Fruit fly (Drosophila melanogaster) whole organism, embryonic: ENCODE results near the gene CG32847.
A peak's percentile ranks its signal among the peaks of the same experiment; 100 is the strongest.

ENCODE experiments used
- Bdp1 ChIP-seq: fragments of 200-800 bp; sonication (Bioruptor generic); optimal IDR thresholded peaks from 3 replicates; lab custom pipeline; 2016; ENCODE audit warnings: missing biosample characterization, missing genetic modification characterization
- CG10274 ChIP-seq: fragments of 200-800 bp; sonication (Bioruptor generic); optimal IDR thresholded peaks from 3 replicates; lab custom pipeline; 2017; ENCODE audit warnings: missing biosample characterization, mild to moderate bottlenecking, missing genetic modification characterization
- CG10959 ChIP-seq: fragments of 200-800 bp; sonication (Bioruptor generic); IDR thresholded peaks from 2 replicates; pipeline ENCODE4 v1.3.6; 2022; ENCODE audit warnings: missing biosample characterization, missing genetic modification characterization
- CG11085 ChIP-seq: fragments of 200-800 bp; sonication (Bioruptor generic); IDR thresholded peaks from 2 replicates; pipeline ENCODE4 v1.3.6; 2022; ENCODE audit warnings: missing biosample characterization, missing genetic modification characterization
- CG12071 ChIP-seq: fragments of 200-800 bp; sonication (Bioruptor generic); optimal IDR thresholded peaks from 3 replicates; lab custom pipeline; 2018; ENCODE audit warnings: missing biosample characterization, mild to moderate bottlenecking, missing genetic modification characterization
- CG12236 ChIP-seq: fragments of 200-800 bp; sonication (Bioruptor generic); optimal IDR thresholded peaks from 2 replicates; lab custom pipeline; 2016; ENCODE audit warnings: missing biosample characterization, missing genetic modification characterization
- CG12659 ChIP-seq: fragments of 200-800 bp; sonication (Bioruptor generic); optimal IDR thresholded peaks from 3 replicates; lab custom pipeline; 2017; ENCODE audit warnings: mild to moderate bottlenecking, missing biosample characterization, missing genetic modification reagents, missing genetic modification characterization
- CG14710 ChIP-seq: fragments of 200-800 bp; sonication (Bioruptor generic); optimal IDR thresholded peaks from 3 replicates; lab custom pipeline; 2019; ENCODE audit warnings: missing biosample characterization, mild to moderate bottlenecking, missing genetic modification characterization, moderate library complexity
- CG15601 ChIP-seq: fragments of 200-800 bp; sonication (Bioruptor generic); optimal IDR thresholded peaks from 3 replicates; lab custom pipeline; 2019; ENCODE audit warnings: missing biosample characterization, mild to moderate bottlenecking, missing genetic modification characterization, moderate library complexity
- CG16863 ChIP-seq: fragments of 200-800 bp; sonication (Bioruptor generic); optimal IDR thresholded peaks from 3 replicates; lab custom pipeline; 2016; ENCODE audit warnings: missing biosample characterization, missing genetic modification characterization
- CG17829 ChIP-seq: fragments of 200-800 bp; optimal IDR thresholded peaks from 2 replicates; lab custom pipeline; 2019; ENCODE audit warnings: missing biosample characterization, mild to moderate bottlenecking, missing genetic modification characterization, moderate library complexity
- CG18599 ChIP-seq: fragments of 200-800 bp; sonication (Bioruptor generic); optimal IDR thresholded peaks from 3 replicates; lab custom pipeline; 2017; ENCODE audit warnings: missing biosample characterization, missing genetic modification characterization, mild to moderate bottlenecking, moderate library complexity, missing genetic modification reagents
- CG2889 ChIP-seq: fragments of 200-800 bp; sonication (Bioruptor generic); IDR thresholded peaks from 3 replicates; pipeline ENCODE4 v1.3.6; 2022; ENCODE audit warnings: missing biosample characterization, missing genetic modification characterization
- CG31224 ChIP-seq: fragments of 200-800 bp; sonication (Bioruptor generic); IDR thresholded peaks from 2 replicates; pipeline ENCODE4 v1.3.6; 2022; ENCODE audit warnings: missing biosample characterization, missing genetic modification characterization
- CG33557 ChIP-seq: fragments of 200-800 bp; sonication (Bioruptor generic); optimal IDR thresholded peaks from 2 replicates; lab custom pipeline; 2019; ENCODE audit warnings: missing biosample characterization, mild to moderate bottlenecking, missing genetic modification characterization, moderate library complexity
- CG5953 ChIP-seq: fragments of 200-800 bp; sonication (Bioruptor generic); IDR thresholded peaks from 2 replicates; pipeline ENCODE4 v1.3.6; 2022; ENCODE audit warnings: missing biosample characterization, missing genetic modification characterization
- CG7839 ChIP-seq: fragments of 200-800 bp; sonication (Bioruptor generic); optimal IDR thresholded peaks from 3 replicates; lab custom pipeline; 2018; ENCODE audit warnings: missing biosample characterization, mild to moderate bottlenecking, missing genetic modification characterization, moderate library complexity
- CG8388 ChIP-seq: fragments of 200-800 bp; sonication (Bioruptor generic); optimal IDR thresholded peaks from 2 replicates; lab custom pipeline; 2019; ENCODE audit warnings: missing biosample characterization, mild to moderate bottlenecking, missing genetic modification characterization, moderate library complexity
- CG9609 ChIP-seq: fragments of 200-800 bp; sonication (Bioruptor generic); optimal IDR thresholded peaks from 3 replicates; lab custom pipeline; 2016; ENCODE audit warnings: missing biosample characterization, missing genetic modification characterization
- Chrac-16 ChIP-seq: fragments of 200-800 bp; sonication (Bioruptor generic); optimal IDR thresholded peaks from 3 replicates; lab custom pipeline; 2016; ENCODE audit warnings: missing biosample characterization, missing genetic modification characterization
- CoRest ChIP-seq: fragments of 200-800 bp; sonication (Bioruptor generic); optimal IDR thresholded peaks from 3 replicates; lab custom pipeline; 2018; ENCODE audit warnings: missing biosample characterization, mild to moderate bottlenecking, missing genetic modification characterization, moderate library complexity
- D19A ChIP-seq: fragments of 200-800 bp; optimal IDR thresholded peaks from 3 replicates; lab custom pipeline; 2019; ENCODE audit warnings: missing biosample characterization, mild to moderate bottlenecking, missing genetic modification characterization, moderate library complexity
- Dip3 ChIP-seq: fragments of 200-800 bp; sonication (Bioruptor generic); optimal IDR thresholded peaks from 3 replicates; lab custom pipeline; 2016; ENCODE audit warnings: missing biosample characterization, missing genetic modification characterization
- Doc2 ChIP-seq: fragments of 200-800 bp; sonication (Bioruptor generic); IDR thresholded peaks from 2 replicates; pipeline ENCODE4 v1.3.6; 2022; ENCODE audit warnings: missing biosample characterization, missing genetic modification characterization
- Drgx ChIP-seq: fragments of 200-800 bp; sonication (Bioruptor generic); IDR thresholded peaks from 2 replicates; pipeline ENCODE4 v1.3.6; 2022; ENCODE audit warnings: missing biosample characterization, missing genetic modification characterization
- Hey ChIP-seq: fragments of 200-800 bp; sonication (Bioruptor generic); optimal IDR thresholded peaks from 3 replicates; lab custom pipeline; 2018; ENCODE audit warnings: missing biosample characterization, mild to moderate bottlenecking, missing genetic modification characterization
- HmgZ ChIP-seq: fragments of 200-800 bp; sonication (Bioruptor generic); optimal IDR thresholded peaks from 2 replicates; lab custom pipeline; 2018; ENCODE audit warnings: missing biosample characterization, mild to moderate bottlenecking, missing genetic modification characterization
- Hsf ChIP-seq: fragments of 200-800 bp; sonication (Bioruptor generic); optimal IDR thresholded peaks from 3 replicates; lab custom pipeline; 2016; ENCODE audit warnings: missing biosample characterization, missing genetic modification characterization
- Kr ChIP-seq: fragments of 200-800 bp; sonication (Bioruptor generic); optimal IDR thresholded peaks from 2 replicates; lab custom pipeline; 2017; ENCODE audit warnings: missing biosample characterization, mild to moderate bottlenecking, missing genetic modification characterization
- Sry-δ ChIP-seq: fragments of 200-800 bp; sonication (Bioruptor generic); optimal IDR thresholded peaks from 2 replicates; lab custom pipeline; 2016; ENCODE audit warnings: missing biosample characterization, missing genetic modification characterization
- az2 ChIP-seq: fragments of 200-800 bp; sonication (Bioruptor generic); optimal IDR thresholded peaks from 3 replicates; lab custom pipeline; 2016; ENCODE audit warnings: missing biosample characterization, missing genetic modification characterization
- cas ChIP-seq: fragments of 200-800 bp; sonication (Bioruptor generic); IDR thresholded peaks from 2 replicates; pipeline ENCODE4 v1.3.6; 2022; ENCODE audit warnings: missing biosample characterization, missing genetic modification characterization
- chm ChIP-seq: fragments of 200-800 bp; sonication (Bioruptor generic); IDR thresholded peaks from 2 replicates; pipeline ENCODE4 v1.3.6; 2022; ENCODE audit warnings: missing biosample characterization, missing genetic modification characterization
- chn ChIP-seq: fragments of 200-800 bp; sonication (Bioruptor generic); optimal IDR thresholded peaks from 2 replicates; lab custom pipeline; 2016; ENCODE audit warnings: missing biosample characterization, missing genetic modification characterization
- dmrt11E ChIP-seq: fragments of 200-800 bp; sonication (Bioruptor generic); optimal IDR thresholded peaks from 3 replicates; lab custom pipeline; 2018; ENCODE audit warnings: missing biosample characterization, mild to moderate bottlenecking, missing genetic modification characterization, moderate library complexity
- exex ChIP-seq: fragments of 200-800 bp; sonication (Bioruptor generic); optimal IDR thresholded peaks from 4 replicates; lab custom pipeline; 2018; ENCODE audit warnings: missing biosample characterization, mild to moderate bottlenecking, missing genetic modification characterization, moderate library complexity
- fu2 ChIP-seq: fragments of 200-800 bp; sonication (Bioruptor generic); optimal IDR thresholded peaks from 2 replicates; lab custom pipeline; 2016; ENCODE audit warnings: missing biosample characterization, missing genetic modification characterization
- gem ChIP-seq: fragments of 200-800 bp; sonication (Bioruptor generic); optimal IDR thresholded peaks from 2 replicates; lab custom pipeline; 2019; ENCODE audit warnings: missing biosample characterization, mild to moderate bottlenecking, missing genetic modification characterization, moderate library complexity
- grn ChIP-seq: fragments of 200-800 bp; sonication (Bioruptor generic); optimal IDR thresholded peaks from 3 replicates; lab custom pipeline; 2017; ENCODE audit warnings: missing biosample characterization, missing genetic modification characterization
- hbn ChIP-seq: fragments of 200-800 bp; sonication (Bioruptor generic); IDR thresholded peaks from 2 replicates; pipeline ENCODE4 v1.3.6; 2022; ENCODE audit warnings: missing biosample characterization, missing genetic modification characterization; ENCODE audit not compliant: partially characterized antibody
- ind ChIP-seq: fragments of 200-800 bp; sonication (Bioruptor generic); optimal IDR thresholded peaks from 3 replicates; lab custom pipeline; 2016; ENCODE audit warnings: missing biosample characterization, missing genetic modification characterization
- jumu ChIP-seq: fragments of 200-800 bp; sonication (Bioruptor generic); optimal IDR thresholded peaks from 3 replicates; lab custom pipeline; 2016; ENCODE audit warnings: missing biosample characterization, missing genetic modification characterization
- lola ChIP-seq, 3 experiments: fragments of >200 bp in 2 of 3; fragments of 200-800 bp in 1 of 3; sonication (Bioruptor generic) in 1 of 3; optimal IDR thresholded peaks; 2 replicates each; lab custom pipeline; 2017 to 2019; ENCODE audit warnings: missing biosample characterization in 3 of 3, missing genetic modification characterization in 3 of 3, mild to moderate bottlenecking in 1 of 3, moderate library complexity in 1 of 3
- luna ChIP-seq: fragments of 200-800 bp; sonication (Bioruptor generic); optimal IDR thresholded peaks from 2 replicates; lab custom pipeline; 2016; ENCODE audit warnings: missing biosample characterization, missing genetic modification characterization
- nmo ChIP-seq: fragments of 200-800 bp; sonication (Bioruptor generic); optimal IDR thresholded peaks from 2 replicates; lab custom pipeline; 2018; ENCODE audit warnings: missing biosample characterization, mild to moderate bottlenecking, missing genetic modification characterization, moderate library complexity
- nom ChIP-seq: fragments of 200-800 bp; sonication (Bioruptor generic); optimal IDR thresholded peaks from 2 replicates; lab custom pipeline; 2017; ENCODE audit warnings: missing biosample characterization, missing genetic modification characterization, mild to moderate bottlenecking, moderate library complexity, missing genetic modification reagents
- stc ChIP-seq: fragments of 200-800 bp; sonication (Bioruptor generic); IDR thresholded peaks from 2 replicates; pipeline ENCODE4 v1.3.6; 2022; ENCODE audit warnings: missing biosample characterization, missing genetic modification characterization
- tgo ChIP-seq: fragments of 200-800 bp; sonication (Bioruptor generic); IDR thresholded peaks from 3 replicates; pipeline ENCODE4 v1.3.6; 2022; ENCODE audit warnings: missing biosample characterization, missing genetic modification characterization
- usp ChIP-seq: fragments of >200 bp; optimal IDR thresholded peaks from 2 replicates; lab custom pipeline; 2017; ENCODE audit warnings: missing biosample characterization, missing genetic modification characterization

CG32847 gene

dm6 chr3L:15158330-15159114 lies 37.1 kb downstream of the CG32847 start, which contains the start of the genes Msh6 and Prp31 (continued):
- TF ChIP-seq CG8388 = peak; percentile 38
- peak; percentile 67 for TF ChIP-seq fu2
- peak; percentile 82 for TF ChIP-seq CG7839 (tag; lab: Kevin White, UChicago)
- TF ChIP-seq Sry-δ (GFP tag; lab: Kevin White, UChicago) = peak; percentile 48
- TF ChIP-seq grn = no peak
- peak; percentile 30; the same call in 1 of the 2 replicates for TF ChIP-seq chm (GFP tag; lab: Robert Waterston, UW)
- TF ChIP-seq CoRest (tag; lab: Kevin White, UChicago) = peak; percentile 92
- peak; percentile 63 for TF ChIP-seq CG17829
- no peak for TF ChIP-seq CG5953 (GFP tag; lab: Robert Waterston, UW)
- TF ChIP-seq cas = no peak
- TF ChIP-seq CG10274 (GFP tag; lab: Kevin White, UChicago) = no peak
- TF ChIP-seq lola (GFP tag; optimal IDR thresholded peaks at IDR 0.05; lab: Kevin White, UChicago) = peak in 1 of 3 experiments; percentile 83
- TF ChIP-seq Kr (GFP tag; lab: Kevin White, UChicago) = no peak
- peak; percentile 78 for TF ChIP-seq az2 (GFP tag; lab: Kevin White, UChicago)
- peak; percentile 6; the same call in 1 of the 2 replicates for TF ChIP-seq stc
- peak; percentile 79 for TF ChIP-seq ind (GFP tag; lab: Kevin White, UChicago)
- no peak for TF ChIP-seq Hey (tag; lab: Kevin White, UChicago)
- TF ChIP-seq Drgx (GFP tag; lab: Robert Waterston, UW) = no peak
- peak; percentile 65 for TF ChIP-seq CG33557 (GFP tag; lab: Kevin White, UChicago)
- no peak for TF ChIP-seq CG11085
- peak; percentile 44 for TF ChIP-seq CG15601
- TF ChIP-seq CG2889 (GFP tag; lab: Robert Waterston, UW) = 0 out of 3 replicates have a peak, but pooled peaks have one; percentile 35
- TF ChIP-seq CG12236 (GFP tag; lab: Kevin White, UChicago) = peak; percentile 46
- TF ChIP-seq jumu = peak; percentile 50
- no peak for TF ChIP-seq Doc2
- TF ChIP-seq CG16863 = peak; percentile 56
- peak; percentile 70 for TF ChIP-seq Dip3 (GFP tag; lab: Kevin White, UChicago)
- TF ChIP-seq nmo (GFP tag; lab: Kevin White, UChicago) = peak; percentile 92
- TF ChIP-seq HmgZ (tag; lab: Kevin White, UChicago) = peak; percentile 3
- no peak for TF ChIP-seq exex (tag; lab: Kevin White, UChicago)
- no peak for TF ChIP-seq CG12071 (GFP tag; lab: Kevin White, UChicago)
- no peak for TF ChIP-seq usp
- TF ChIP-seq CG31224 (GFP tag; lab: Robert Waterston, UW) = peak; percentile 60; the same call in 1 of the 2 replicates
- peak; percentile 72 for TF ChIP-seq CG9609 (GFP tag; lab: Kevin White, UChicago)
- TF ChIP-seq CG10959 = no peak
- TF ChIP-seq Chrac-16 (GFP tag; lab: Kevin White, UChicago) = peak; percentile 79
- peak; percentile 84 for TF ChIP-seq CG14710 (tag; lab: Kevin White, UChicago)
- no peak for TF ChIP-seq nom (GFP tag; lab: Kevin White, UChicago)
- peak; percentile 43 for TF ChIP-seq chn (GFP tag; lab: Kevin White, UChicago)
- TF ChIP-seq gem (tag; lab: Kevin White, UChicago) = no peak
- TF ChIP-seq tgo (GFP tag; lab: Robert Waterston, UW) = peak; percentile 63
- TF ChIP-seq hbn = no peak
- peak; percentile 79 for TF ChIP-seq dmrt11E (tag; lab: Kevin White, UChicago)
- peak; percentile 86 for TF ChIP-seq Hsf (GFP tag; lab: Kevin White, UChicago)
- peak; percentile 49 for TF ChIP-seq D19A (tag; lab: Kevin White, UChicago)
- TF ChIP-seq CG18599 (GFP tag; lab: Kevin White, UChicago) = peak; percentile 55
- TF ChIP-seq Bdp1 = no peak
- TF ChIP-seq CG12659 (GFP tag; lab: Kevin White, UChicago) = peak; percentile 76
- peak; percentile 46 for TF ChIP-seq luna (GFP tag; lab: Kevin White, UChicago)
